Worm (Caenorhabditis elegans) whole organism, L4 larva: ENCODE measurements around the gene ets-9.
A peak's percentile ranks its signal among the peaks of the same experiment; 100 is the strongest.

ENCODE experiments used
- D1046.2 ChIP-seq: fragments of 200-800 bp; sonication (Bioruptor generic); IDR thresholded peaks from 2 replicates; pipeline ENCODE4 v1.3.6; 2022; ENCODE audit warnings: missing genetic modification characterization, missing compliant biosample characterization
- F37D6.2 ChIP-seq: sonication (generic microtip); optimal IDR thresholded peaks from 2 replicates; lab custom pipeline; 2016; ENCODE audit warnings: mild to moderate bottlenecking, missing genetic modification characterization, missing compliant biosample characterization
- F49E8.2 ChIP-seq: sonication (generic microtip); optimal IDR thresholded peaks from 2 replicates; lab custom pipeline; 2016; ENCODE audit warnings: missing compliant biosample characterization, mild to moderate bottlenecking, missing genetic modification characterization, borderline replicate concordance
- Y105C5A.15 ChIP-seq: fragments of 200-800 bp; sonication (Bioruptor generic); IDR thresholded peaks from 2 replicates; pipeline ENCODE4 v1.3.6; 2022; ENCODE audit warnings: missing genetic modification characterization, missing compliant biosample characterization
- aha-1 ChIP-seq: fragments of 150-350 bp; peaks from one replicate; lab custom pipeline; 2014; ENCODE audit warnings: missing biosample characterization, missing genetic modification characterization
- ama-1 ChIP-seq: fragments of 150-350 bp; optimal IDR thresholded peaks from 2 replicates; lab custom pipeline; 2014; ENCODE audit warnings: inconsistent platforms, mixed read lengths
- ceh-20 ChIP-seq: fragments of 200-800 bp; sonication (Bioruptor generic); IDR thresholded peaks from 2 replicates; pipeline ENCODE4 v1.3.6; 2022; ENCODE audit warnings: missing genetic modification reagents, missing genetic modification characterization, missing compliant biosample characterization
- ceh-82 ChIP-seq: sonication (generic microtip); optimal IDR thresholded peaks from 2 replicates; lab custom pipeline; 2017; ENCODE audit warnings: missing biosample characterization, missing genetic modification characterization
- ces-1 ChIP-seq: fragments of 150-350 bp; sonication (generic microtip); optimal IDR thresholded peaks from 4 replicates; lab custom pipeline; 2014; ENCODE audit warnings: missing biosample characterization, missing genetic modification reagents, missing genetic modification characterization
- cey-2 ChIP-seq: sonication (generic microtip); optimal IDR thresholded peaks from 3 replicates; lab custom pipeline; 2017; ENCODE audit warnings: missing genetic modification characterization, mild to moderate bottlenecking, missing compliant biosample characterization, antibody characterized with exemption, borderline replicate concordance; ENCODE audit not compliant: insufficient read depth
- ctbp-1 ChIP-seq: fragments of 200-800 bp; sonication (Bioruptor generic); IDR thresholded peaks from 2 replicates; pipeline ENCODE4 v1.3.6; 2022; ENCODE audit warnings: missing genetic modification reagents, missing genetic modification characterization, missing compliant biosample characterization
- daf-16 ChIP-seq, 3 experiments: sonication (generic microtip); optimal IDR thresholded peaks; 2 replicates each; lab custom pipeline; 2016 to 2017; ENCODE audit warnings: missing genetic modification characterization in 3 of 3, missing genetic modification reagents in 3 of 3, mild to moderate bottlenecking in 2 of 3, missing compliant biosample characterization in 2 of 3, missing biosample characterization in 1 of 3, moderate library complexity in 1 of 3
- dmd-6 ChIP-seq: fragments of 200-800 bp; sonication (Bioruptor generic); IDR thresholded peaks from 2 replicates; pipeline ENCODE4 v1.3.6; 2022; ENCODE audit warnings: missing genetic modification reagents, missing genetic modification characterization, missing compliant biosample characterization
- dmd-8 ChIP-seq: fragments of 200-800 bp; sonication (Bioruptor generic); IDR thresholded peaks from 2 replicates; pipeline ENCODE4 v1.3.6; 2022; ENCODE audit warnings: missing genetic modification characterization, missing compliant biosample characterization
- dpl-1 ChIP-seq: fragments of 150-350 bp; optimal IDR thresholded peaks from 2 replicates; lab custom pipeline; 2014; ENCODE audit warnings: missing biosample characterization, missing genetic modification reagents, missing genetic modification characterization
- egl-27 ChIP-seq: sonication (generic microtip); optimal IDR thresholded peaks from 3 replicates; lab custom pipeline; 2017; ENCODE audit warnings: missing biosample characterization, missing genetic modification reagents, missing genetic modification characterization
- egl-43 ChIP-seq: fragments of 200-800 bp; sonication (Bioruptor generic); IDR thresholded peaks from 2 replicates; pipeline ENCODE4 v1.3.6; 2022; ENCODE audit warnings: missing genetic modification reagents, missing genetic modification characterization, missing compliant biosample characterization
- fkh-10 ChIP-seq: fragments of 150-350 bp; optimal IDR thresholded peaks from 2 replicates; lab custom pipeline; 2014; ENCODE audit warnings: missing biosample characterization, missing genetic modification reagents, missing genetic modification characterization
- hlh-11 ChIP-seq: fragments of 200-800 bp; sonication (Bioruptor generic); optimal IDR thresholded peaks from 2 replicates; lab custom pipeline; 2018; ENCODE audit warnings: mild to moderate bottlenecking, missing genetic modification characterization, missing compliant biosample characterization
- hlh-30 ChIP-seq: sonication (generic microtip); optimal IDR thresholded peaks from 2 replicates; lab custom pipeline; 2017; ENCODE audit warnings: antibody characterized with exemption, mild to moderate bottlenecking, missing genetic modification characterization, missing compliant biosample characterization; ENCODE audit not compliant: insufficient read depth
- jun-1 ChIP-seq: fragments of 150-350 bp; optimal IDR thresholded peaks from 2 replicates; lab custom pipeline; 2014; ENCODE audit warnings: missing biosample characterization, missing genetic modification reagents, missing genetic modification characterization
- lin-29 ChIP-seq: fragments of 200-800 bp; sonication (Bioruptor generic); IDR thresholded peaks from 2 replicates; pipeline ENCODE4 v1.3.6; 2022; ENCODE audit warnings: missing genetic modification reagents, missing genetic modification characterization, missing compliant biosample characterization
- lsy-2 ChIP-seq, 2 experiments: fragments of 150-350 bp in 1 of 2; sonication (generic microtip) in 1 of 2; optimal IDR thresholded peaks; 2 replicates each; lab custom pipeline; 2014 to 2017; ENCODE audit warnings: missing biosample characterization in 2 of 2, missing genetic modification characterization in 2 of 2
- mdl-1 ChIP-seq, 2 experiments: fragments of 150-350 bp in 1 of 2; sonication (generic microtip) in 1 of 2; optimal IDR thresholded peaks; 2 replicates each; lab custom pipeline; 2014 to 2017; ENCODE audit warnings: missing biosample characterization in 2 of 2, missing genetic modification characterization in 2 of 2
- mep-1 ChIP-seq: fragments of 150-350 bp; sonication (generic microtip); optimal IDR thresholded peaks from 3 replicates; lab custom pipeline; 2014; ENCODE audit warnings: missing biosample characterization, missing genetic modification characterization
- nhr-10 ChIP-seq: fragments of 150-350 bp; optimal IDR thresholded peaks from 2 replicates; lab custom pipeline; 2014; ENCODE audit warnings: missing biosample characterization, missing genetic modification characterization
- nhr-102 ChIP-seq: sonication (generic microtip); optimal IDR thresholded peaks from 2 replicates; lab custom pipeline; 2016; ENCODE audit warnings: mild to moderate bottlenecking, missing genetic modification characterization, moderate library complexity, missing compliant biosample characterization
- nhr-237 ChIP-seq: sonication (generic microtip); optimal IDR thresholded peaks from 2 replicates; lab custom pipeline; 2017; ENCODE audit warnings: missing biosample characterization, missing genetic modification characterization
- nhr-25 ChIP-seq: sonication (generic microtip); optimal IDR thresholded peaks from 2 replicates; lab custom pipeline; 2017; ENCODE audit warnings: missing genetic modification characterization, mild to moderate bottlenecking, missing compliant biosample characterization, antibody characterized with exemption, moderate library complexity, borderline replicate concordance; ENCODE audit not compliant: insufficient read depth
- nhr-28 ChIP-seq: fragments of 150-350 bp; optimal IDR thresholded peaks from 2 replicates; lab custom pipeline; 2014; ENCODE audit warnings: missing biosample characterization, missing genetic modification characterization
- nhr-42 ChIP-seq: fragments of 200-800 bp; sonication (Bioruptor generic); IDR thresholded peaks from 2 replicates; pipeline ENCODE4 v1.3.6; 2022; ENCODE audit warnings: missing genetic modification characterization, missing compliant biosample characterization
- nhr-48 ChIP-seq: sonication (generic microtip); optimal IDR thresholded peaks from 2 replicates; lab custom pipeline; 2016; ENCODE audit warnings: mild to moderate bottlenecking, missing genetic modification characterization, missing compliant biosample characterization
- nhr-6 ChIP-seq: fragments of 150-350 bp; optimal IDR thresholded peaks from 2 replicates; lab custom pipeline; 2014; ENCODE audit warnings: missing biosample characterization, missing genetic modification characterization
- rbr-2 ChIP-seq: sonication (generic microtip); optimal IDR thresholded peaks from 2 replicates; lab custom pipeline; 2016; ENCODE audit warnings: missing genotype, missing genetic modification characterization, missing compliant biosample characterization
- snpc-4 ChIP-seq: fragments of 150-350 bp; optimal IDR thresholded peaks from 2 replicates; lab custom pipeline; 2014; ENCODE audit warnings: missing biosample characterization, missing genetic modification characterization
- tra-1 ChIP-seq: fragments of 200-800 bp; sonication (Bioruptor generic); IDR thresholded peaks from 2 replicates; pipeline ENCODE4 v1.3.6; 2022; ENCODE audit warnings: missing genetic modification reagents, missing genetic modification characterization, missing compliant biosample characterization
- unc-62 ChIP-seq, 3 experiments: fragments of 150-350 bp in 1 of 3; sonication (generic microtip); optimal IDR thresholded peaks in 2 of 3; peaks in 1 of 3; 1 replicate in 1 of 3; 2 replicates in 2 of 3; lab custom pipeline; 2014 to 2017; ENCODE audit warnings: missing biosample characterization in 3 of 3, missing genetic modification characterization in 3 of 3, missing genetic modification reagents in 3 of 3, missing genotype in 1 of 3
- zip-11 ChIP-seq: fragments of 200-800 bp; sonication (Bioruptor generic); IDR thresholded peaks from 2 replicates; pipeline ENCODE4 v1.3.6; 2022; ENCODE audit warnings: missing genetic modification characterization, missing compliant biosample characterization
- ztf-11 ChIP-seq: fragments of 150-350 bp; optimal IDR thresholded peaks from 2 replicates; lab custom pipeline; 2014; ENCODE audit warnings: missing biosample characterization, missing genetic modification characterization

The ets-9 gene

DNA sequence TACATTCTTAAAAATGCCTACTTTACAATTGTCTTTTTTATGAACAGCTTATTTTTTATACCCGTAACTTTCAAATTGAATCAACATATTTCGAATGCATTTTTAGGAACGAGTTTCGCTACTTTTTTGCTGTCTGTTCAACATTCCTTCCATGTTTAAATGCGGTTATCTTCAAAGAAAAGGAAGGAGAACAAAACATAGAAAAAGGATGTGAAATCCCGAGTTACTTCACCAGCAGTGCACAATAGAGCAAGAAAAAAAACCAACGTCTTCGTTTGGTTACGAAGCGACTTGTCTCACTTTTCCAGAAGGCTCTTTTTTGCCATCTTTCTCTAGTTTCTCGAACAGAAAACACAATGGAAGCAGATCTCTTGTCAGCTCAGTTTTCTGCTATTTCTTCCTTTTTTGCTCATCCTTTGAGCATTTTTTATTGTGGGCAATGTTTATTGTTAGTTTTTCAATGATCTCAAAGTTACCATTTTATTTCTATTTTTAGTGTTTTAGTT is 6.2 kb downstream of the ets-9 start, which contains the start of gene cka-2:
cka-2 (plus strand) TSS at position 456 of the 506 bp plus-strand sequence.
- TF ChIP-seq lsy-2 (tag; optimal IDR thresholded peaks at IDR 0.05; lab: Kevin White, UChicago) (peak in 1 of 2 experiments; percentile 19), F37D6.2 (tag; lab: Kevin White, UChicago) (no peak), nhr-237 (tag; lab: Kevin White, UChicago) (no peak), ces-1 (GFP tag; lab: Kevin White, UChicago) (peak; percentile 67), hlh-30 (tag; lab: Kevin White, UChicago) (peak; percentile 14), ctbp-1 (0 out of 2 replicates have a peak, but pooled peaks have one; percentile 46), ceh-82 (tag; lab: Kevin White, UChicago) (no peak), fkh-10 (GFP tag; lab: Kevin White, UChicago) (peak; percentile 83), F49E8.2 (tag; lab: Kevin White, UChicago) (no peak), lin-29 (GFP tag; lab: Robert Waterston, UW) (no peak), rbr-2 (tag; lab: Kevin White, UChicago) (no peak), ceh-20 (GFP tag; lab: Robert Waterston, UW) (no peak)

DNA sequence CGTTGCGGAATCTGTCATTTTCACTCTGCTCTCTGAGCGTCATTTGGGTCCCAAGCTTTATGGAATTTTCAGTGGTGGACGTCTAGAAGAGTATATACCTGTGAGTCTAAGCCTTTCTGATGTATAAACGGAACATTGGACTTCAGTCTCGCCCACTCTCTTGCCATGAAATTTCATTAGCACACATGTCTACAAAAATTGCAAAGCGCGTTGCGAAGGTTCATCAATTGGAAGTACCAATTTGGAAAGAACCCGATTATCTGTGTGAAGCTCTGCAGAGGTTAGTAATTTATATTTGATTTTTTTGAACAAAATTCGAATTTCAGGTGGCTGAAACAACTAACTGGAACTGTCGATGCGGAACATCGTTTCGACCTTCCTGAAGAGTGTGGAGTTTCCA is 10.3 kb downstream of the ets-9 start:
- no peak for TF ChIP-seq nhr-6 (tag; lab: Kevin White, UChicago)
- TF ChIP-seq Y105C5A.15: no peak
- no peak for TF ChIP-seq ama-1 (lab: Kevin White, UChicago)
- peak in 1 of 2 experiments; percentile 57 for TF ChIP-seq unc-62 (GFP tag; optimal IDR thresholded peaks at IDR 0.05 in 1 of 2; lab: Kevin White, UChicago)
- TF ChIP-seq unc-62 (tag; optimal IDR thresholded peaks at IDR 0.05; lab: Kevin White, UChicago): no peak
- no peak for TF ChIP-seq dmd-8 (GFP tag; lab: Robert Waterston, UW)
- no peak for TF ChIP-seq egl-43 (GFP tag; lab: Robert Waterston, UW)
- no peak for TF ChIP-seq snpc-4 (tag; lab: Kevin White, UChicago)
- TF ChIP-seq aha-1 (tag; lab: Kevin White, UChicago): peak; percentile 74
- no peak for TF ChIP-seq nhr-42 (GFP tag; lab: Robert Waterston, UW)

- TF ChIP-seq fkh-10 (GFP tag; lab: Kevin White, UChicago): peak; percentile 27
- no peak for TF ChIP-seq tra-1
- no peak for TF ChIP-seq mdl-1 (tag; optimal IDR thresholded peaks at IDR 0.05; lab: Kevin White, UChicago)
- TF ChIP-seq daf-16 (GFP tag; optimal IDR thresholded peaks at IDR 0.05; lab: Kevin White, UChicago): no peak
- peak; percentile 48 for TF ChIP-seq daf-16 (tag; optimal IDR thresholded peaks at IDR 0.05; lab: Kevin White, UChicago)
- TF ChIP-seq D1046.2 (GFP tag; lab: Robert Waterston, UW): no peak
- peak; percentile 32 for TF ChIP-seq mep-1 (tag; lab: Kevin White, UChicago)
- no peak for TF ChIP-seq dpl-1 (GFP tag; lab: Kevin White, UChicago)
- TF ChIP-seq F49E8.2 (tag; lab: Kevin White, UChicago): no peak
- no peak for TF ChIP-seq cey-2 (tag; lab: Kevin White, UChicago)
- no peak for TF ChIP-seq nhr-25
- TF ChIP-seq lsy-2 (tag; optimal IDR thresholded peaks at IDR 0.05; lab: Kevin White, UChicago): no peak
- no peak for TF ChIP-seq ama-1 (lab: Kevin White, UChicago)
- peak; percentile 9; the same call in 1 of the 2 replicates for TF ChIP-seq dmd-6
- no peak for TF ChIP-seq nhr-10
- peak; percentile 28 for TF ChIP-seq nhr-28 (tag; lab: Kevin White, UChicago)
- TF ChIP-seq jun-1 (tag; lab: Kevin White, UChicago): no peak
- TF ChIP-seq egl-27 (tag; lab: Kevin White, UChicago): no peak
- TF ChIP-seq nhr-48 (tag; lab: Kevin White, UChicago): no peak
- no peak for TF ChIP-seq aha-1 (tag; lab: Kevin White, UChicago)
- TF ChIP-seq nhr-102 (tag; lab: Kevin White, UChicago): no peak
- TF ChIP-seq ztf-11 (tag; lab: Kevin White, UChicago): no peak
- no peak for TF ChIP-seq zip-11 (GFP tag; lab: Robert Waterston, UW)
- TF ChIP-seq hlh-11: peak; percentile 41
- TF ChIP-seq, all 104 proteins: peak for 6
Observed at ce11 chrX:4294957-4295356, 15.5 kb downstream of the ets-9 start.
